Fruit fly (Drosophila melanogaster) whole organism, pupa: ENCODE results near the gene Rab39.

Experiments
- CG10348 ChIP-seq: fragments of 200-800 bp; sonication (Bioruptor generic); IDR thresholded peaks from 2 replicates; pipeline ENCODE4 v1.3.6; 2022; ENCODE audit warnings: missing biosample characterization, missing genetic modification characterization
- CG12605 ChIP-seq: fragments of 200-800 bp; sonication (Bioruptor generic); IDR thresholded peaks from 2 replicates; pipeline ENCODE4 v1.3.6; 2022; ENCODE audit warnings: missing biosample characterization, missing genetic modification characterization
- CG13204 ChIP-seq: fragments of 200-800 bp; sonication (Bioruptor generic); optimal IDR thresholded peaks from 2 replicates; lab custom pipeline; 2018; ENCODE audit warnings: missing biosample characterization, mild to moderate bottlenecking, missing genetic modification characterization, moderate library complexity
- CG14655 ChIP-seq: fragments of 200-800 bp; sonication (Bioruptor generic); optimal IDR thresholded peaks from 3 replicates; lab custom pipeline; 2017; ENCODE audit warnings: mild to moderate bottlenecking, missing biosample characterization, missing genetic modification reagents, missing genetic modification characterization
- CG15710 ChIP-seq: fragments of 200-800 bp; sonication (Bioruptor generic); optimal IDR thresholded peaks from 2 replicates; lab custom pipeline; 2018; ENCODE audit warnings: missing biosample characterization, mild to moderate bottlenecking, missing genetic modification characterization, moderate library complexity
- CG17806 ChIP-seq: fragments of 200-800 bp; sonication (Bioruptor generic); optimal IDR thresholded peaks from 2 replicates; lab custom pipeline; 2018; ENCODE audit warnings: missing biosample characterization, mild to moderate bottlenecking, missing genetic modification characterization, moderate library complexity
- CG32121 ChIP-seq: fragments of 200-800 bp; sonication (Bioruptor generic); IDR thresholded peaks from 2 replicates; pipeline ENCODE4 v1.3.6; 2022; ENCODE audit warnings: missing biosample characterization, missing genetic modification characterization
- CG34367 ChIP-seq: fragments of 200-800 bp; sonication (Bioruptor generic); optimal IDR thresholded peaks from 2 replicates; lab custom pipeline; 2018; ENCODE audit warnings: missing biosample characterization, mild to moderate bottlenecking, missing genetic modification characterization
- CG4496 ChIP-seq: fragments of 200-800 bp; sonication (Bioruptor generic); IDR thresholded peaks from 3 replicates; pipeline ENCODE4 v1.3.6; 2022; ENCODE audit warnings: missing biosample characterization, missing genetic modification characterization
- CG8159 ChIP-seq: fragments of 200-800 bp; sonication (Bioruptor generic); optimal IDR thresholded peaks from 3 replicates; lab custom pipeline; 2018; ENCODE audit warnings: missing biosample characterization, mild to moderate bottlenecking, missing genetic modification characterization, moderate library complexity
- CG8301 ChIP-seq: fragments of 200-800 bp; sonication (Bioruptor generic); optimal IDR thresholded peaks from 2 replicates; lab custom pipeline; 2018; ENCODE audit warnings: missing biosample characterization, mild to moderate bottlenecking, missing genetic modification characterization
- CG9948 ChIP-seq: fragments of 200-800 bp; sonication (Bioruptor generic); optimal IDR thresholded peaks from 2 replicates; lab custom pipeline; 2018; ENCODE audit warnings: missing biosample characterization, mild to moderate bottlenecking, missing genetic modification characterization, moderate library complexity
- D1 ChIP-seq: fragments of 200-800 bp; sonication (Bioruptor generic); optimal IDR thresholded peaks from 2 replicates; lab custom pipeline; 2018; ENCODE audit warnings: missing biosample characterization, mild to moderate bottlenecking, missing genetic modification characterization, moderate library complexity
- EcR ChIP-seq: fragments of 200-800 bp; sonication (Bioruptor generic); optimal IDR thresholded peaks from 3 replicates; lab custom pipeline; 2019; ENCODE audit warnings: missing biosample characterization, missing genetic modification characterization, mild to moderate bottlenecking, moderate library complexity, missing genetic modification reagents
- Ets98B ChIP-seq: fragments of 200-800 bp; sonication (Bioruptor generic); IDR thresholded peaks from 2 replicates; pipeline ENCODE4 v1.3.6; 2022; ENCODE audit warnings: missing biosample characterization, missing genetic modification characterization
- Pif1A ChIP-seq: fragments of 200-800 bp; sonication (Bioruptor generic); optimal IDR thresholded peaks from 3 replicates; lab custom pipeline; 2016; ENCODE audit warnings: missing biosample characterization, missing genetic modification characterization
- Pif1B ChIP-seq: fragments of 200-800 bp; sonication (Bioruptor generic); optimal IDR thresholded peaks from 3 replicates; lab custom pipeline; 2016; ENCODE audit warnings: missing biosample characterization, missing genetic modification characterization
- Snoo ChIP-seq: fragments of 200-800 bp; sonication (Bioruptor generic); optimal IDR thresholded peaks from 3 replicates; lab custom pipeline; 2017; ENCODE audit warnings: missing biosample characterization, mild to moderate bottlenecking, missing genetic modification characterization, inconsistent platforms
- fd96Ca ChIP-seq: fragments of 200-800 bp; sonication (Bioruptor generic); IDR thresholded peaks from 3 replicates; pipeline ENCODE4 v1.3.6; 2022; ENCODE audit warnings: missing biosample characterization, missing genetic modification characterization
- gl ChIP-seq: fragments of 200-800 bp; sonication (Bioruptor generic); optimal IDR thresholded peaks from 2 replicates; lab custom pipeline; 2018; ENCODE audit warnings: missing biosample characterization, mild to moderate bottlenecking, missing genetic modification characterization
- rn ChIP-seq: fragments of 200-800 bp; sonication (Bioruptor generic); IDR thresholded peaks from 2 replicates; pipeline ENCODE4 v1.3.6; 2022; ENCODE audit warnings: missing biosample characterization, missing genetic modification characterization

Gene Rab39

dm6 chrX:7698000-7698896 is 36.5 kb upstream of the Rab39 start:
- TF ChIP-seq Pif1A (GFP tag; lab: Kevin White, UChicago) (peak; percentile 87), CG10348 (GFP tag; lab: Robert Waterston, UW) (peak; percentile 80), CG4496 (GFP tag; lab: Robert Waterston, UW) (peak; percentile 97), Pif1B (GFP tag; lab: Kevin White, UChicago) (peak; percentile 87), CG12605 (GFP tag; lab: Robert Waterston, UW) (peak; percentile 96), CG9948 (tag; lab: Kevin White, UChicago) (peak; percentile 93), D1 (tag; lab: Kevin White, UChicago) (peak; percentile 94), Snoo (tag; lab: Kevin White, UChicago) (peak; percentile 96), CG13204 (peak; percentile 40), fd96Ca (GFP tag; lab: Robert Waterston, UW) (peak; percentile 63), CG8159 (tag; lab: Kevin White, UChicago) (peak; percentile 91), gl (tag; lab: Kevin White, UChicago) (peak; percentile 68), CG8301 (peak; percentile 93), CG34367 (tag; lab: Kevin White, UChicago) (peak; percentile 88), CG32121 (GFP tag; lab: Robert Waterston, UW) (peak; percentile 98), Ets98B (GFP tag; lab: Robert Waterston, UW) (peak; percentile 95), rn (GFP tag; lab: Robert Waterston, UW) (peak; percentile 94), EcR (GFP tag; lab: Kevin White, UChicago) (no peak), CG15710 (tag; lab: Kevin White, UChicago) (peak; percentile 86), CG17806 (peak; percentile 91), CG14655 (GFP tag; lab: Kevin White, UChicago) (peak; percentile 94)

DNA sequence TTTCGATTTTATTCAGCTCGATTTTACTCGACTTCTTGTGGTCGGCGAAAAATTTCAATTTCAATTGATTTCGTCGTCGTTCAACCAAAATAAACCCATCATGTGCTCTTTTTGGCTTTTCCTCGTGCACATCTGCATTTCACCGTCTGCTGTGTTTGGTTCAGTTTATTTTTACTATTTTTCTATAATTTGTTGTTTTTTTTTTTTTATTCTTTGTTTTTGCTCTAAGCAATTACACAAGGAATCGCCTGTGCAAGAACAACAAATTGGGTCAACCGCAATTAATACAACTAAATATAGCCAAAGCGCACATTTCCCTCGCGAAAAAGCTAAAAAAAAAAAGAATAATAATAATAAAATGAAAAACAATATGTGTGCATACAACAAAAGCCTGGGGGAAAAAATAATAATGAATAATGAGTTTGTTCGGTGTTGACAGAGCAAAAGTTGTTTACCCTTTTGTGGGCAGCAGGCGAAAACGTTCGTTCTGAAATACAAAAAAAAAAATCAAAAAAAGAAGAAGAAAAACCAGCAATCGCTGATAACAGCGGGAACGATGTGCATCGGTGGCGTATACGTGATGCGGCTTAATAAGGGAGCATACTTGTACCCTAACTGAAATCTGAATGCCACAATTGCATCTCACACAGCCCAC is 35.0 kb upstream of the Rab39 start:
- TF ChIP-seq D1 (tag; lab: Kevin White, UChicago) = no peak
- no peak for TF ChIP-seq Ets98B (GFP tag; lab: Robert Waterston, UW)
- TF ChIP-seq Snoo (tag; lab: Kevin White, UChicago) = no peak
- TF ChIP-seq rn (GFP tag; lab: Robert Waterston, UW) = 0 out of 2 replicates have a peak, but pooled peaks have one; percentile 3
- TF ChIP-seq CG12605 (GFP tag; lab: Robert Waterston, UW) = no peak
- TF ChIP-seq CG17806 = no peak
- no peak for TF ChIP-seq gl (tag; lab: Kevin White, UChicago)
- no peak for TF ChIP-seq CG10348 (GFP tag; lab: Robert Waterston, UW)
- TF ChIP-seq CG4496 (GFP tag; lab: Robert Waterston, UW) = no peak
- no peak for TF ChIP-seq Pif1B (GFP tag; lab: Kevin White, UChicago)
- no peak for TF ChIP-seq CG15710 (tag; lab: Kevin White, UChicago)
- TF ChIP-seq CG32121 (GFP tag; lab: Robert Waterston, UW) = 0 out of 2 replicates have a peak, but pooled peaks have one; percentile 14
- no peak for TF ChIP-seq CG9948 (tag; lab: Kevin White, UChicago)

DNA sequence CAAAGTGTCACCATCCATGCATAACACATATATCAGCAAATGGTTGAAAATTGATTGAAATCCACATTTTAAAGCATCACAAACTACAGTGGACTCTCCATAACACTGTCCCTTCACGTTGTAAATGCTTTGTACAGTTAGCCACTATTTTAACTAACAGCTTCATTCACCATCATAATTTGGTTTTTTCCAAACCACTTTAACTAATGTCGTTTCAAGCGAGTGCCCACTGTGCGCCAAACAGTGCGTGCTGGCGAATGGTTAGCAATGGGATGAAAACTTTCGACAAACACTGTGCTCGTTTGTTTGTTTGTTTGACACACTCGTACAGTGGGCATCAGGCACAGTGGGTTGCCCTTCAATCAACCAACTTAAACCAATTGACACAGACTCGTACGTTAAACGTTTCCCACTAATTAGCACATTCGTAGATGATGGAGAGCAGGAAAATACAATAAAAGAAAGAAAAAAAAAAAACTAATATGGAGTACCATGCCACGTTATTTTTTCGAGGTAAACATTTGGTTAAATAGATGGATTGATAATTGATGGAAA is 34.4 kb upstream of the Rab39 start:
- TF ChIP-seq Pif1B (GFP tag; lab: Kevin White, UChicago) = peak; percentile 56
- peak; percentile 56 for TF ChIP-seq CG34367 (tag; lab: Kevin White, UChicago)
- TF ChIP-seq CG15710 (tag; lab: Kevin White, UChicago) = peak; percentile 54
- peak; percentile 44 for TF ChIP-seq Pif1A (GFP tag; lab: Kevin White, UChicago)
- no peak for TF ChIP-seq CG13204
- peak; percentile 85 for TF ChIP-seq CG10348 (GFP tag; lab: Robert Waterston, UW)
- TF ChIP-seq CG32121 (GFP tag; lab: Robert Waterston, UW) = peak; percentile 93
- peak; percentile 14 for TF ChIP-seq D1 (tag; lab: Kevin White, UChicago)
- TF ChIP-seq gl (tag; lab: Kevin White, UChicago) = no peak
- TF ChIP-seq CG17806 = peak; percentile 64
- TF ChIP-seq CG8301 = peak; percentile 77
- TF ChIP-seq CG8159 (tag; lab: Kevin White, UChicago) = peak; percentile 50
- no peak for TF ChIP-seq EcR (GFP tag; lab: Kevin White, UChicago)
- TF ChIP-seq CG9948 (tag; lab: Kevin White, UChicago) = peak; percentile 54
- TF ChIP-seq CG12605 (GFP tag; lab: Robert Waterston, UW) = peak; percentile 86
- TF ChIP-seq fd96Ca (GFP tag; lab: Robert Waterston, UW) = peak; percentile 95
- peak; percentile 93 for TF ChIP-seq Ets98B (GFP tag; lab: Robert Waterston, UW)
- TF ChIP-seq CG14655 (GFP tag; lab: Kevin White, UChicago) = peak; percentile 81
- TF ChIP-seq CG4496 (GFP tag; lab: Robert Waterston, UW) = peak; percentile 96
- peak; percentile 75 for TF ChIP-seq rn (GFP tag; lab: Robert Waterston, UW)
- peak; percentile 26 for TF ChIP-seq Snoo (tag; lab: Kevin White, UChicago)

DNA sequence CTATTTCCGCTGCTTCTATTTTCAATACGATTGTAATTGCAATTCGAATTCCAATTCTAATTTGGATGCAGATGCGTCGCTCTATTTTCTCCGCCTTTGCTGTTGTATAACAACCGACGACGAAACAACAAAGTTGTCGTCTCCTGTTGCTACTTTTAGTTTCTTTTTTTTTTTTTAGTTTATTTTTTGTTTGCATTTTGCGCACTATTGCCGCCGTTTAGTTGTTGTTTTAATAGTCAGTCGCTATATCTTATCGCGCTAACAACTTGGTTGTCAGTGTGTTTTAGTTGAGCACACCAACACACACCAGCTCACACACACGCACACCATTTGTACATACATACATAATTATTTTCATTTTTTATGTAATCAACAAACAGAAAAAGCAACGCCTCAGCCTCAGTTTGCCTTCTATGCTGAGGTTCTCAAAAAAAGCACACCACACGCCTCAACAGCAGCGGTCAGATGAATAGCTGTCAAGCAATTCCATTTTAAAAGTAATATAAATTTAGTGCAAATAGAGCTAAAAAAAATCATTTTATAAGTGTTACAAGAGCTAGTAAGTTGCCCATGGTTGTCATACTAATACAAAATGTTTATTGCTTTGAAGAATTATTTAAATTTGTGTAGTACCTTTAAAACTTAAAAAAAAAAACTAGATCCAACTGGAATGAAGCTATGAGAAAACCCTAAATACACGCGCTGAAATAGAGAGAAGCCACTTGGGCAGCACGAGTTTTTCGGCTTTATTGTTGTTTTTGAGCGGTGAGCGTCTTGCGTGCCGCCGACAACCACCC is 33.2 kb upstream of the Rab39 start:
- TF ChIP-seq fd96Ca (GFP tag; lab: Robert Waterston, UW) (peak; percentile 39; the same call in 1 of the 3 replicates), CG12605 (GFP tag; lab: Robert Waterston, UW) (peak; percentile 51), CG4496 (GFP tag; lab: Robert Waterston, UW) (peak; percentile 67), CG8301 (peak; percentile 10), gl (tag; lab: Kevin White, UChicago) (no peak), CG14655 (GFP tag; lab: Kevin White, UChicago) (peak; percentile 28), CG15710 (tag; lab: Kevin White, UChicago) (no peak), Ets98B (GFP tag; lab: Robert Waterston, UW) (peak; percentile 48; the same call in 1 of the 2 replicates), CG34367 (tag; lab: Kevin White, UChicago) (no peak)
